Worm (Caenorhabditis elegans) whole organism, L2 larva: Measurements from ENCODE around the gene Y62E10A.24.

ENCODE experiments used
- C34F6.9 ChIP-seq: fragments of 150-350 bp; optimal IDR thresholded peaks from 2 replicates; lab custom pipeline; 2014; ENCODE audit warnings: missing biosample characterization, missing genetic modification characterization
- F13H6.1 ChIP-seq: sonication (generic microtip); optimal IDR thresholded peaks from 2 replicates; lab custom pipeline; 2016; ENCODE audit warnings: missing genetic modification characterization, missing compliant biosample characterization
- R02D3.7 ChIP-seq: fragments of 150-350 bp; optimal IDR thresholded peaks from 2 replicates; lab custom pipeline; 2014; ENCODE audit warnings: missing biosample characterization, missing genetic modification characterization
- Y55F3AM.14 ChIP-seq: fragments of 200-800 bp; sonication (Bioruptor generic); optimal IDR thresholded peaks from 2 replicates; lab custom pipeline; 2018; ENCODE audit warnings: mild to moderate bottlenecking, missing genetic modification characterization, missing compliant biosample characterization
- ZK546.5 ChIP-seq: sonication (generic microtip); optimal IDR thresholded peaks from 2 replicates; lab custom pipeline; 2017; ENCODE audit warnings: missing biosample characterization, missing genetic modification characterization
- alr-1 ChIP-seq: fragments of 150-350 bp; optimal IDR thresholded peaks from 2 replicates; lab custom pipeline; 2014; ENCODE audit warnings: missing biosample characterization, missing genetic modification characterization
- aly-2 ChIP-seq: fragments of 150-350 bp; optimal IDR thresholded peaks from 2 replicates; lab custom pipeline; 2014; ENCODE audit warnings: missing biosample characterization, missing genetic modification characterization
- ama-1 ChIP-seq: fragments of 150-350 bp; optimal IDR thresholded peaks from 2 replicates; lab custom pipeline; 2018; ENCODE audit warnings: inconsistent platforms
- blmp-1 ChIP-seq: sonication (generic microtip); optimal IDR thresholded peaks from 2 replicates; lab custom pipeline; 2017; ENCODE audit warnings: missing genetic modification characterization, mild to moderate bottlenecking, missing compliant biosample characterization, antibody characterized with exemption, moderate library complexity; ENCODE audit not compliant: insufficient read depth
- ceh-16 ChIP-seq: fragments of 150-350 bp; optimal IDR thresholded peaks from 2 replicates; lab custom pipeline; 2014; ENCODE audit warnings: missing biosample characterization, missing genetic modification characterization
- ceh-82 ChIP-seq: fragments of 150-350 bp; optimal IDR thresholded peaks from 2 replicates; lab custom pipeline; 2014; ENCODE audit warnings: missing biosample characterization, missing genetic modification characterization
- crh-2 ChIP-seq: sonication (generic microtip); optimal IDR thresholded peaks from 2 replicates; lab custom pipeline; 2017; ENCODE audit warnings: missing biosample characterization, missing genetic modification characterization
- dmd-4 ChIP-seq: sonication (generic microtip); optimal IDR thresholded peaks from 2 replicates; lab custom pipeline; 2017; ENCODE audit warnings: missing biosample characterization, missing genetic modification characterization
- egl-27 ChIP-seq: sonication (generic microtip); optimal IDR thresholded peaks from 3 replicates; lab custom pipeline; 2017; ENCODE audit warnings: missing biosample characterization, missing genetic modification reagents, missing genetic modification characterization
- elt-1 ChIP-seq: fragments of 150-350 bp; optimal IDR thresholded peaks from 2 replicates; lab custom pipeline; 2014; ENCODE audit warnings: missing biosample characterization, missing genetic modification characterization
- elt-3 ChIP-seq: sonication (generic microtip); optimal IDR thresholded peaks from 2 replicates; lab custom pipeline; 2017; ENCODE audit warnings: missing biosample characterization, missing genetic modification characterization
- fos-1 ChIP-seq: fragments of 150-350 bp; optimal IDR thresholded peaks from 2 replicates; lab custom pipeline; 2014; ENCODE audit warnings: missing biosample characterization, missing genetic modification characterization
- gmeb-1 ChIP-seq: fragments of 150-350 bp; optimal IDR thresholded peaks from 2 replicates; lab custom pipeline; 2014; ENCODE audit warnings: missing biosample characterization, missing genetic modification characterization
- lin-11 ChIP-seq: fragments of 150-350 bp; sonication (generic microtip); optimal IDR thresholded peaks from 2 replicates; lab custom pipeline; 2014; ENCODE audit warnings: missing biosample characterization, missing genetic modification characterization, inconsistent platforms, mixed read lengths
- lin-13 ChIP-seq: fragments of 150-350 bp; optimal IDR thresholded peaks from 2 replicates; lab custom pipeline; 2014; ENCODE audit warnings: missing biosample characterization, missing genetic modification reagents, missing genetic modification characterization
- lin-39 ChIP-seq: fragments of 150-350 bp; optimal IDR thresholded peaks from 2 replicates; lab custom pipeline; 2014; ENCODE audit warnings: missing biosample characterization, missing genetic modification reagents, missing genetic modification characterization
- lsy-2 ChIP-seq, 2 experiments: fragments of 150-350 bp in 1 of 2; sonication (generic microtip) in 1 of 2; optimal IDR thresholded peaks; 2 replicates each; lab custom pipeline; 2014 to 2017; ENCODE audit warnings: missing biosample characterization in 2 of 2, missing genetic modification characterization in 2 of 2
- mab-5 ChIP-seq: fragments of 150-350 bp; optimal IDR thresholded peaks from 2 replicates; lab custom pipeline; 2014; ENCODE audit warnings: missing biosample characterization, missing genetic modification characterization
- mbf-1 ChIP-seq: sonication (generic microtip); optimal IDR thresholded peaks from 2 replicates; lab custom pipeline; 2017; ENCODE audit warnings: missing biosample characterization, missing genetic modification characterization
- mdl-1 ChIP-seq, 2 experiments: fragments of 150-350 bp in 1 of 2; sonication (generic microtip) in 1 of 2; optimal IDR thresholded peaks; 2 replicates each; lab custom pipeline; 2017; ENCODE audit warnings: missing biosample characterization in 2 of 2, missing genetic modification characterization in 2 of 2
- nhr-10 ChIP-seq: sonication (generic microtip); optimal IDR thresholded peaks from 2 replicates; lab custom pipeline; 2017; ENCODE audit warnings: missing biosample characterization, missing genetic modification characterization
- nhr-11 ChIP-seq: fragments of 150-350 bp; optimal IDR thresholded peaks from 2 replicates; lab custom pipeline; 2014; ENCODE audit warnings: missing biosample characterization, missing genetic modification characterization
- nhr-12 ChIP-seq: fragments of 150-350 bp; optimal IDR thresholded peaks from 2 replicates; lab custom pipeline; 2014; ENCODE audit warnings: missing biosample characterization, missing genetic modification characterization
- nhr-129 ChIP-seq: fragments of 150-350 bp; optimal IDR thresholded peaks from 2 replicates; lab custom pipeline; 2014; ENCODE audit warnings: missing biosample characterization, missing genetic modification characterization
- nhr-21 ChIP-seq: fragments of 150-350 bp; optimal IDR thresholded peaks from 2 replicates; lab custom pipeline; 2014; ENCODE audit warnings: missing biosample characterization, missing genetic modification characterization
- nhr-23 ChIP-seq: fragments of 150-350 bp; optimal IDR thresholded peaks from 2 replicates; lab custom pipeline; 2014; ENCODE audit warnings: missing biosample characterization, missing genetic modification reagents, missing genetic modification characterization
- nhr-237 ChIP-seq: fragments of 150-350 bp; optimal IDR thresholded peaks from 2 replicates; lab custom pipeline; 2014; ENCODE audit warnings: missing biosample characterization, missing genetic modification characterization
- nhr-25 ChIP-seq: fragments of 150-350 bp; sonication (generic microtip); optimal IDR thresholded peaks from 3 replicates; lab custom pipeline; 2014; ENCODE audit warnings: missing biosample characterization, missing genetic modification characterization
- nhr-6 ChIP-seq: fragments of 150-350 bp; optimal IDR thresholded peaks from 2 replicates; lab custom pipeline; 2014; ENCODE audit warnings: missing biosample characterization, missing genetic modification characterization
- nhr-77 ChIP-seq: fragments of 150-350 bp; optimal IDR thresholded peaks from 2 replicates; lab custom pipeline; 2014; ENCODE audit warnings: missing biosample characterization, missing genetic modification characterization
- peb-1 ChIP-seq: fragments of 150-350 bp; optimal IDR thresholded peaks from 2 replicates; lab custom pipeline; 2014; ENCODE audit warnings: missing biosample characterization, missing genetic modification characterization
- sem-4 ChIP-seq: fragments of 150-350 bp; optimal IDR thresholded peaks from 2 replicates; lab custom pipeline; 2014; ENCODE audit warnings: missing biosample characterization, missing genetic modification reagents, missing genetic modification characterization
- skn-1 ChIP-seq: sonication (generic microtip); optimal IDR thresholded peaks from 2 replicates; lab custom pipeline; 2017; ENCODE audit warnings: missing biosample characterization, missing genetic modification characterization
- sma-3 ChIP-seq: sonication (generic microtip); optimal IDR thresholded peaks from 2 replicates; lab custom pipeline; 2016; ENCODE audit warnings: missing genetic modification reagents, missing genetic modification characterization, missing compliant biosample characterization
- sma-9 ChIP-seq, 2 experiments: fragments of 150-350 bp in 1 of 2; sonication (generic microtip) in 1 of 2; optimal IDR thresholded peaks; 2 replicates each; lab custom pipeline; 2014 to 2016; ENCODE audit warnings: missing genetic modification characterization in 2 of 2, mild to moderate bottlenecking in 1 of 2, missing biosample characterization in 1 of 2, missing compliant biosample characterization in 1 of 2, missing genetic modification reagents in 1 of 2, moderate library complexity in 1 of 2
- snpc-4 ChIP-seq: fragments of 150-350 bp; optimal IDR thresholded peaks from 2 replicates; lab custom pipeline; 2014; ENCODE audit warnings: missing biosample characterization, missing genetic modification characterization
- unc-39 ChIP-seq: fragments of 150-350 bp; optimal IDR thresholded peaks from 2 replicates; lab custom pipeline; 2014; ENCODE audit warnings: missing biosample characterization, missing genetic modification characterization
- unc-55 ChIP-seq: fragments of 150-350 bp; sonication (generic microtip); optimal IDR thresholded peaks from 3 replicates; lab custom pipeline; 2014; ENCODE audit warnings: missing biosample characterization, missing genetic modification reagents, missing genetic modification characterization
- unc-62 ChIP-seq: fragments of 150-350 bp; optimal IDR thresholded peaks from 2 replicates; lab custom pipeline; 2014; ENCODE audit warnings: missing biosample characterization, missing genetic modification reagents, missing genetic modification characterization
- zag-1 ChIP-seq: fragments of 150-350 bp; optimal IDR thresholded peaks from 2 replicates; lab custom pipeline; 2014; ENCODE audit warnings: missing biosample characterization, missing genetic modification characterization
- ztf-1 ChIP-seq: fragments of 200-800 bp; sonication (Bioruptor generic); conservative IDR thresholded peaks from 2 replicates; pipeline ENCODE4 v1.3.6; 2022; ENCODE audit warnings: missing genetic modification characterization, missing compliant biosample characterization
- ztf-11 ChIP-seq: sonication (generic microtip); optimal IDR thresholded peaks from 2 replicates; lab custom pipeline; 2017; ENCODE audit warnings: missing biosample characterization, missing genetic modification characterization
- ztf-4 ChIP-seq: fragments of 150-350 bp; optimal IDR thresholded peaks from 2 replicates; lab custom pipeline; 2014; ENCODE audit warnings: missing biosample characterization, missing genetic modification characterization

Gene Y62E10A.24

DNA sequence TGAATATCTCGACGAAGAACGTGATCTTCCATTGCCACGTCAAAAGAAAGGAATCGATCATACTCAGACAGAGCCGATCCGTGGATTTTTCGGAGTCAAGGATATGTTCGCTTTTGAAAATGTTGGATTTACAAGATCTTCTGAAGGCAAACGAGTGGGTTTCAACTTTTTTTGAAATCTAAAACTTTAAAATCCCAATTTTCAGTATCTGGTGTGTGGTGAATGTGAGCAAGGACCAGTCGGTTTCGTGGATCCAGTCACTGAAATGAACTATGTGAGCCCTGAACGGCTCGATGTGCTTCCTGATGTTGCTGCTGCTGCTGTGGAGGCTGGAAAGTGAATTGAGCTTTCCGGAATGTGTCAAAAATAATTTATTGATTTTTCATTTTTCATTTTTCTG, 16.4 kb downstream of the Y62E10A.24 start, which contains the start of gene lsm-3:
TSS of gene lsm-3 (plus strand) at position 301 of the 400 bp plus-strand sequence.
- no peak for TF ChIP-seq nhr-77

- TF ChIP-seq nhr-237 (tag; lab: Kevin White, UChicago) (no peak), alr-1 (tag; lab: Kevin White, UChicago) (no peak), gmeb-1 (tag; lab: Kevin White, UChicago) (peak; percentile 40), lin-11 (tag; lab: Kevin White, UChicago) (no peak), unc-55 (peak; percentile 7), lin-13 (GFP tag; lab: Kevin White, UChicago) (no peak), sma-9 (GFP tag; optimal IDR thresholded peaks at IDR 0.05; lab: Kevin White, UChicago) (no peak), sma-9 (tag; optimal IDR thresholded peaks at IDR 0.05; lab: Kevin White, UChicago) (no peak), unc-62 (GFP tag; lab: Kevin White, UChicago) (no peak), nhr-12 (tag; lab: Kevin White, UChicago) (no peak), lsy-2 (tag; optimal IDR thresholded peaks at IDR 0.05; lab: Kevin White, UChicago) (peak in 1 of 2 experiments; percentile 3), nhr-10 (tag; lab: Kevin White, UChicago) (no peak), sem-4 (tag; lab: Kevin White, UChicago) (no peak), nhr-11 (no peak), mbf-1 (tag; lab: Kevin White, UChicago) (no peak), ceh-16 (tag; lab: Kevin White, UChicago) (no peak), sma-3 (GFP tag; lab: Kevin White, UChicago) (no peak), crh-2 (peak; percentile 9), nhr-129 (tag; lab: Kevin White, UChicago) (peak; percentile 16), C34F6.9 (tag; lab: Kevin White, UChicago) (no peak), peb-1 (tag; lab: Kevin White, UChicago) (no peak), ceh-82 (no peak), ztf-1 (GFP tag; lab: Robert Waterston, UW) (no peak), aly-2 (tag; lab: Kevin White, UChicago) (no peak), ZK546.5 (no peak), nhr-21 (tag; lab: Kevin White, UChicago) (peak; percentile 84), ama-1 (lab: Kevin White, UChicago) (peak; percentile 44), elt-1 (no peak), F13H6.1 (tag; lab: Kevin White, UChicago) (no peak), mdl-1 (tag; optimal IDR thresholded peaks at IDR 0.05; lab: Kevin White, UChicago) (no peak), elt-3 (tag; lab: Kevin White, UChicago) (no peak), unc-39 (tag; lab: Kevin White, UChicago) (no peak), nhr-25 (tag; lab: Kevin White, UChicago) (peak; percentile 48), nhr-23 (tag; lab: Kevin White, UChicago) (no peak), zag-1 (tag; lab: Kevin White, UChicago) (no peak), blmp-1 (tag; lab: Kevin White, UChicago) (no peak), nhr-77 (no peak), mab-5 (no peak), egl-27 (tag; lab: Kevin White, UChicago) (no peak), fos-1 (tag; lab: Kevin White, UChicago) (no peak), dmd-4 (tag; lab: Kevin White, UChicago) (no peak), ztf-4 (tag; lab: Kevin White, UChicago) (no peak), R02D3.7 (tag; lab: Kevin White, UChicago) (no peak), nhr-6 (peak; percentile 28), skn-1 (no peak), lin-39 (tag; lab: Kevin White, UChicago) (no peak), Y55F3AM.14 (GFP tag; lab: Kevin White, UChicago) (peak; percentile 57), ztf-11 (tag; lab: Kevin White, UChicago) (no peak), snpc-4 (tag; lab: Kevin White, UChicago) (no peak)
Observed at ce11 chrIV:13388779-13389178, 18.3 kb downstream of the Y62E10A.24 start.
